Worm (Caenorhabditis elegans): ENCODE data around the gene srx-98.

ce11 chrII:3663796-3664195, 7.1 kb downstream of the srx-98 start, which contains the start of gene F19B10.6:
- TF ChIP-seq hnd-1 (tag; optimal IDR thresholded peaks at IDR 0.05), result no peak
- TF ChIP-seq ama-1 (optimal IDR thresholded peaks at IDR 0.05), result no peak
- no peak for TF ChIP-seq hmbx-1 (tag; optimal IDR thresholded peaks at IDR 0.05)
- TF ChIP-seq aly-1 (tag; optimal IDR thresholded peaks at IDR 0.05), result no peak
- TF ChIP-seq flt-1 (GFP tag; IDR thresholded peaks at IDR 0.05), result no peak
- no peak for TF ChIP-seq scrt-1 (GFP tag; IDR thresholded peaks at IDR 0.05)
- TF ChIP-seq F13C5.2 (tag; optimal IDR thresholded peaks at IDR 0.05), result no peak
- TF ChIP-seq ceh-36 (tag; optimal IDR thresholded peaks at IDR 0.05), result no peak
- no peak for TF ChIP-seq B0310.2 (tag; optimal IDR thresholded peaks at IDR 0.05)
- no peak for TF ChIP-seq ceh-13 (GFP tag; optimal IDR thresholded peaks at IDR 0.05)

Data from whole organism, early embryonic.